Worm (Caenorhabditis elegans): Measurements from ENCODE around the gene F21A3.3.

ce11 chrV:15479107-15479506 is 38.4 kb upstream of the F21A3.3 start:
- TF ChIP-seq ces-1 (GFP tag; optimal IDR thresholded peaks at IDR 0.05) (no peak), snpc-4 (tag; optimal IDR thresholded peaks at IDR 0.05) (no peak), mep-1 (tag; optimal IDR thresholded peaks at IDR 0.05) (no peak), nhr-28 (tag; optimal IDR thresholded peaks at IDR 0.05) (no peak), nhr-12 (tag; optimal IDR thresholded peaks at IDR 0.05) (no peak), nhr-76 (tag; optimal IDR thresholded peaks at IDR 0.05) (no peak), lin-13 (tag; optimal IDR thresholded peaks at IDR 0.05) (no peak), elt-1 (tag; optimal IDR thresholded peaks at IDR 0.05; ENCODE audit: borderline replicate concordance, insufficient read depth) (no peak), ztf-11 (tag; optimal IDR thresholded peaks at IDR 0.05) (no peak), lsy-2 (tag; optimal IDR thresholded peaks at IDR 0.05) (no peak), sptf-1 (tag; optimal IDR thresholded peaks at IDR 0.05) (no peak), unc-62 (GFP tag; optimal IDR thresholded peaks at IDR 0.05) (no peak), ceh-43 (GFP tag; optimal IDR thresholded peaks at IDR 0.05) (no peak)

Measured in whole organism, mixed stage, embryonic.